Worm (Caenorhabditis elegans): ENCODE measurements around the gene F40F12.9.

DNA sequence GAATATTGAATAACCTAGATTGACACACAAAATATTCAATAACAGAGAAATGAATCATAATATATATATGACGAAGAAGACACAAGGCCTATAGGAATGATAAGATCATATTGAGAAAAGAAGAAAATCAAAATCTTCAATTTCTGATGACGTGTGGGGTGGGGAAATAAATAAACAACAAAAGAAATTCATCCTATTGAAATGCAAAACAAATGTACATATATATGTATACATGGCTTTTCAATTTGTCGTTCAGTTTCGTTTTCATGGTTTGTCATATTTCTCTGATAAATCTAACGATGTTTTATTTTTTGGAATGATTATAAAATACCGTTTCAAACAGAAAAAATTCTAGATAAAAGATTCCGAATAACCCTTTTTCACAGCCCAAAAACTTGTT is 15.5 kb downstream of the F40F12.9 start, which contains the start of gene ttr-3:
- TF ChIP-seq ceh-18 (tag; optimal IDR thresholded peaks at IDR 0.05) (no peak), ceh-9 (tag; optimal IDR thresholded peaks at IDR 0.05) (no peak), elt-4 (tag; optimal IDR thresholded peaks at IDR 0.05) (no peak), ama-1 (optimal IDR thresholded peaks at IDR 0.05) (no peak), ceh-6 (GFP tag; optimal IDR thresholded peaks at IDR 0.05) (no peak), pha-4 (tag; optimal IDR thresholded peaks at IDR 0.05) (no peak), ceh-34 (tag; optimal IDR thresholded peaks at IDR 0.05) (no peak), K09A11.1 (tag; optimal IDR thresholded peaks at IDR 0.05; ENCODE audit: insufficient read depth) (no peak), ceh-2 (tag; optimal IDR thresholded peaks at IDR 0.05) (no peak)

All from whole organism, late embryonic.